Fruit fly (Drosophila melanogaster): ENCODE results near the gene Rox8.

Rox8 gene

dm6 chr3R:24079110-24079509 is 31.0 kb upstream of the Rox8 start (continued):
- 0 out of 3 replicates have a peak, but pooled peaks have one; percentile 23 for TF ChIP-seq CG11695 (GFP tag; IDR thresholded peaks at IDR 0.05)
- TF ChIP-seq row (GFP tag; IDR thresholded peaks at IDR 0.05) = peak; percentile 31; the same call in 1 of the 3 replicates
- no peak for TF ChIP-seq CG8290 (GFP tag; optimal IDR thresholded peaks at IDR 0.05)
- TF ChIP-seq CG8290 (tag; optimal IDR thresholded peaks at IDR 0.05) = no peak
- no peak for TF ChIP-seq CG31441 (GFP tag; IDR thresholded peaks at IDR 0.05)
- TF ChIP-seq bigmax (GFP tag; optimal IDR thresholded peaks at IDR 0.05) = no peak
- no peak for TF ChIP-seq run (tag; optimal IDR thresholded peaks at IDR 0.05)
- TF ChIP-seq CG13287 (GFP tag; IDR thresholded peaks at IDR 0.05; ENCODE audit: partially characterized antibody) = no peak
- TF ChIP-seq CG32767 (GFP tag; IDR thresholded peaks at IDR 0.05) = no peak
- no peak for TF ChIP-seq CG34376 (GFP tag; optimal IDR thresholded peaks at IDR 0.05)
- TF ChIP-seq Hr51 (GFP tag; optimal IDR thresholded peaks at IDR 0.05) = peak in 1 of 2 experiments; percentile 16
- TF ChIP-seq CG11456 (GFP tag; IDR thresholded peaks at IDR 0.05) = no peak
- TF ChIP-seq chif (GFP tag; optimal IDR thresholded peaks at IDR 0.05) = no peak
- TF ChIP-seq maf-S (GFP tag; optimal IDR thresholded peaks at IDR 0.05) = no peak
- TF ChIP-seq CG12299 (tag; optimal IDR thresholded peaks at IDR 0.05) = no peak
- peak; percentile 9; the same call in 1 of the 2 replicates for TF ChIP-seq Ada2b (GFP tag; IDR thresholded peaks at IDR 0.05)
- TF ChIP-seq CG18476 (GFP tag; optimal IDR thresholded peaks at IDR 0.05) = no peak
- TF ChIP-seq dysf (GFP tag; IDR thresholded peaks at IDR 0.05) = peak; percentile 27; the same call in 1 of the 3 replicates
- TF ChIP-seq Lhr (GFP tag; optimal IDR thresholded peaks at IDR 0.05) = no peak
- TF ChIP-seq cg (GFP tag; optimal IDR thresholded peaks at IDR 0.05) = no peak
- TF ChIP-seq CG4617 (GFP tag; optimal IDR thresholded peaks at IDR 0.05; ENCODE audit: borderline replicate concordance) = no peak

dm6 chr3R:24073703-24074102 is 25.6 kb upstream of the Rox8 start:
- TF ChIP-seq Hand (GFP tag; optimal IDR thresholded peaks at IDR 0.05) = peak; percentile 71
- no peak for TF ChIP-seq MESR4 (GFP tag; optimal IDR thresholded peaks at IDR 0.05)
- no peak for TF ChIP-seq Neu2 (GFP tag; optimal IDR thresholded peaks at IDR 0.05; ENCODE audit: borderline replicate concordance)
- TF ChIP-seq Nf-YA (GFP tag; IDR thresholded peaks at IDR 0.05) = no peak
- peak; percentile 3 for TF ChIP-seq nmo (GFP tag; optimal IDR thresholded peaks at IDR 0.05)
- no peak for TF ChIP-seq Opbp (GFP tag; IDR thresholded peaks at IDR 0.05; ENCODE audit: partially characterized antibody)
- peak; percentile 56 for TF ChIP-seq Fer1 (GFP tag; optimal IDR thresholded peaks at IDR 0.05)
- peak; percentile 76 for TF ChIP-seq sd (tag; optimal IDR thresholded peaks at IDR 0.05)
- TF ChIP-seq Hmr (GFP tag; optimal IDR thresholded peaks at IDR 0.05) = peak; percentile 48
- TF ChIP-seq kni (GFP tag; optimal IDR thresholded peaks at IDR 0.05) = no peak
- TF ChIP-seq kay (GFP tag; optimal IDR thresholded peaks at IDR 0.05) = no peak
- no peak for TF ChIP-seq tio (GFP tag; optimal IDR thresholded peaks at IDR 0.05)
- peak; percentile 2 for TF ChIP-seq CG9727 (GFP tag; optimal IDR thresholded peaks at IDR 0.05)
- 0 out of 3 replicates have a peak, but pooled peaks have one; percentile 45 for TF ChIP-seq dysf (GFP tag; IDR thresholded peaks at IDR 0.05)
- peak; percentile 37 for TF ChIP-seq sens (GFP tag)
- TF ChIP-seq CHES-1-like (GFP tag; optimal IDR thresholded peaks at IDR 0.05) = no peak
- no peak for TF ChIP-seq bowl (GFP tag; IDR thresholded peaks at IDR 0.05)
- TF ChIP-seq row (GFP tag; IDR thresholded peaks at IDR 0.05) = peak; percentile 54; the same call in 2 of the 3 replicates
- TF ChIP-seq lab (GFP tag; optimal IDR thresholded peaks at IDR 0.05) = peak; percentile 38
- no peak for TF ChIP-seq tap (tag; optimal IDR thresholded peaks at IDR 0.05)
- no peak for TF ChIP-seq CG9817 (tag; optimal IDR thresholded peaks at IDR 0.05)
- peak; percentile 0 for TF ChIP-seq ind (GFP tag; optimal IDR thresholded peaks at IDR 0.05)
- peak; percentile 28 for TF ChIP-seq gem (tag; optimal IDR thresholded peaks at IDR 0.05)
- TF ChIP-seq caup (GFP tag; optimal IDR thresholded peaks at IDR 0.05; ENCODE audit: severe bottlenecking) = peak; percentile 41
- no peak for TF ChIP-seq CG17912 (GFP tag; optimal IDR thresholded peaks at IDR 0.05)
- TF ChIP-seq CG3065 (GFP tag; optimal IDR thresholded peaks at IDR 0.05) = no peak
- TF ChIP-seq CG3281 (GFP tag; optimal IDR thresholded peaks at IDR 0.05) = peak; percentile 40
- TF ChIP-seq slbo (GFP tag; IDR thresholded peaks at IDR 0.05) = peak; percentile 53; the same call in 1 of the 2 replicates
- TF ChIP-seq CG15269 (tag; optimal IDR thresholded peaks at IDR 0.05) = peak; percentile 45
- peak; percentile 5 for TF ChIP-seq Oli (tag; optimal IDR thresholded peaks at IDR 0.05)
- TF ChIP-seq zf30C (GFP tag; optimal IDR thresholded peaks at IDR 0.05) = peak; percentile 8

Measured in whole organism, embryonic.